Fruit fly (Drosophila melanogaster) whole organism, prepupa: ENCODE measurements around the gene LUBEL.
A peak's percentile ranks its signal among the peaks of the same experiment; 100 is the strongest.

ENCODE experiments used
- CG31627 ChIP-seq: fragments of 200-800 bp; sonication (Bioruptor generic); optimal IDR thresholded peaks from 3 replicates; lab custom pipeline; 2016; ENCODE audit warnings: missing biosample characterization, missing genetic modification characterization
- CG3919 ChIP-seq: fragments of 200-800 bp; sonication (Bioruptor generic); optimal IDR thresholded peaks from 3 replicates; lab custom pipeline; 2016; ENCODE audit warnings: missing biosample characterization, missing genetic modification characterization
- CG8319 ChIP-seq: fragments of 200-800 bp; sonication (Bioruptor generic); optimal IDR thresholded peaks from 3 replicates; lab custom pipeline; 2016; ENCODE audit warnings: missing biosample characterization, missing genetic modification characterization
- Eip78C ChIP-seq: fragments of 200-800 bp; sonication (Bioruptor generic); peaks from one replicate; lab custom pipeline; 2016; ENCODE audit warnings: missing biosample characterization, missing genetic modification characterization
- net ChIP-seq: fragments of 200-800 bp; sonication (Bioruptor generic); optimal IDR thresholded peaks from 3 replicates; lab custom pipeline; 2016; ENCODE audit warnings: missing biosample characterization, missing genetic modification characterization
- svp ChIP-seq: fragments of 200-800 bp; sonication (Bioruptor generic); peaks from one replicate; lab custom pipeline; 2016; ENCODE audit warnings: missing biosample characterization, missing genetic modification characterization

Gene LUBEL

dm6 chr2L:6717460-6717859 lies 55.1 kb downstream of the LUBEL start, which contains the start of gene Aatf:
Aatf (plus strand) TSS chr2L:6717625.
- TF ChIP-seq Eip78C (GFP tag; lab: Kevin White, UChicago) (peak; percentile 45), CG3919 (GFP tag; lab: Kevin White, UChicago) (no peak)

dm6 chr2L:6716921-6717320 lies 55.6 kb downstream of the LUBEL start:
- TF ChIP-seq CG31627 (GFP tag; lab: Kevin White, UChicago), result no peak
- no peak for TF ChIP-seq CG8319 (GFP tag; lab: Kevin White, UChicago)
- TF ChIP-seq, all 60 proteins: peak for 0

dm6 chr2L:6716182-6716770 lies 56.3 kb downstream of the LUBEL start, which contains the start of gene AkhR:
AkhR (minus strand) TSS chr2L:6716186.
- peak; percentile 96 for TF ChIP-seq svp
- TF ChIP-seq net, result no peak
- no peak for TF ChIP-seq Eip78C (GFP tag; lab: Kevin White, UChicago)
- TF ChIP-seq, all 60 proteins: peak for 1
